Fruit fly (Drosophila melanogaster): ENCODE data around the gene CG7341.

Gene CG7341

DNA sequence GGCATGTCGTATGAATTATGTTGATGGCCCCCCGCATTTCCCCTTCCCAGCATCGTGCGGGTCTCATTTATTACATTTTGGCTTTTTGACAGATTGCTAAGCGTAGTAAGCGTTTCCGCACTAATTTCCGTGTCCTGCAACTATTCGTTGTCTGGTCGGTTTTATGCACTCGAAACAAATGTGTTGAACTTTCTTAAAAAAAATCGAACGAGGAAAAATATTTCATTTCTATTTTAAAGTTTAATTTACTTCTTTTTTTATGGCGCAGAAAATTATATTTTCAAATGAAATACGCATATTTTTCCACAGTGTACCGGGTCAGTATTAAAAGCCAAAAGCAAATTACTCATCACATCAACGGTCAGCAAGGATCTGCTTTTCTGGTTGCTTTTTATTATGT is 52.0 kb downstream of the CG7341 start:
- no peak for TF ChIP-seq CG17801 (GFP tag; optimal IDR thresholded peaks at IDR 0.05; ENCODE audit: partially characterized antibody)

DNA sequence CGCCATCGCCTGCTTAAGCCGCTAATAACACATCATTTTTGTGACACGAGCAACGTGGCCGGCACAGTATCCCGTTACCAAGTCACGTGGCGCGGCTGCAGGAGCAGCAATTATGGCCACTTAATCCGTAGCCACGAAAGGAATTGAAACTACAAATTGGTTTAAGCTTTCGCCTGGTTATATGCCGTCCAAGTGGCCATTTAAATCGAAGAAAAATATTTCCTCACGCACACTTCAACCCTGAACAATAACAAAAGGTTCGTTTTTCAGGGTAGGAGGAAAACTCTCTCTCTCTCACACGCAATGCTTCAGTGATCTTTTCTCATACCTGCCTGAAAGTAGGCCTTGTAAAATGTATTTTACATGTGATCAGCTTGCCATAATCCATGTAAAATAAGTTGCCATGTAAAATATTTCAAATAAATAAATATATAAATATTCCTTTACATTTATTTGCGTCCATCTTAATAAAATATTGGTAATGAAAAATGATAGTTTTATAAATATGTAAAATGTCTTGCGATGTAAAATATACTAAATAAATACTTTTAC is 54.3 kb downstream of the CG7341 start:
- no peak for TF ChIP-seq CG17801 (GFP tag; optimal IDR thresholded peaks at IDR 0.05; ENCODE audit: partially characterized antibody)

Measured in ovary, adult (tissue).